Worm (Caenorhabditis elegans): ENCODE data around the gene fipr-21.

ce11 chrX:10353857-10354256 is 49.5 kb downstream of the fipr-21 start:
- TF ChIP-seq ztf-29 (GFP tag; IDR thresholded peaks at IDR 0.05) (no peak), med-1 (GFP tag; optimal IDR thresholded peaks at IDR 0.05; ENCODE audit: insufficient read depth) (no peak), flt-1 (GFP tag; IDR thresholded peaks at IDR 0.05) (no peak), cog-1 (tag; optimal IDR thresholded peaks at IDR 0.05) (no peak), tab-1 (GFP tag; IDR thresholded peaks at IDR 0.05) (no peak), ztf-23 (GFP tag; IDR thresholded peaks at IDR 0.05) (no peak)
